Fruit fly (Drosophila melanogaster): ENCODE results near the gene CG46306.

CG46306 gene

dm6 chrX:16836805-16837333 is 1.5 kb upstream of the CG46306 start (continued):
- TF ChIP-seq run (tag; optimal IDR thresholded peaks at IDR 0.05) (no peak), CG2678 (tag; optimal IDR thresholded peaks at IDR 0.05) (peak; percentile 25), sens (GFP tag) (peak; percentile 60), MTF-1 (GFP tag; optimal IDR thresholded peaks at IDR 0.05; ENCODE audit: borderline replicate concordance) (no peak), CG12391 (tag; optimal IDR thresholded peaks at IDR 0.05) (no peak), her (GFP tag; optimal IDR thresholded peaks at IDR 0.05) (no peak), CG7271 (tag; optimal IDR thresholded peaks at IDR 0.05) (no peak), Dek (tag; optimal IDR thresholded peaks at IDR 0.05) (no peak), Side (GFP tag; optimal IDR thresholded peaks at IDR 0.05) (no peak), NK7.1 (GFP tag; optimal IDR thresholded peaks at IDR 0.05) (no peak), CG30403 (GFP tag; optimal IDR thresholded peaks at IDR 0.05) (no peak), Elba2 (GFP tag; optimal IDR thresholded peaks at IDR 0.05) (no peak), CG13775 (GFP tag; optimal IDR thresholded peaks at IDR 0.05) (no peak)

dm6 chrX:16836091-16836799 is 925 bp upstream of the CG46306 start:
- peak; percentile 17 for TF ChIP-seq MTF-1 (GFP tag; optimal IDR thresholded peaks at IDR 0.05; ENCODE audit: borderline replicate concordance)
- TF ChIP-seq hbn (GFP tag; IDR thresholded peaks at IDR 0.05; ENCODE audit: partially characterized antibody): no peak
- TF ChIP-seq CG3281 (GFP tag; optimal IDR thresholded peaks at IDR 0.05): peak; percentile 8
- TF ChIP-seq Ets65A (GFP tag): no peak
- no peak for TF ChIP-seq Gsc (GFP tag; IDR thresholded peaks at IDR 0.05)
- no peak for TF ChIP-seq CG16779 (GFP tag; IDR thresholded peaks at IDR 0.05)
- peak; percentile 34; the same call in 1 of the 2 replicates for TF ChIP-seq CG32532 (GFP tag; IDR thresholded peaks at IDR 0.05)
- TF ChIP-seq trh (GFP tag; optimal IDR thresholded peaks at IDR 0.05): no peak
- no peak for TF ChIP-seq CG10462 (GFP tag; optimal IDR thresholded peaks at IDR 0.05)
- TF ChIP-seq sisA (GFP tag; IDR thresholded peaks at IDR 0.05): no peak
- TF ChIP-seq pan (optimal IDR thresholded peaks at IDR 0.05): no peak
- no peak for TF ChIP-seq pan (GFP tag; optimal IDR thresholded peaks at IDR 0.05 in 1 of 2, IDR thresholded peaks at IDR 0.05 in 1 of 2)
- TF ChIP-seq Trl (optimal IDR thresholded peaks at IDR 0.05): peak; percentile 52 to 64
- TF ChIP-seq Trl (GFP tag; optimal IDR thresholded peaks at IDR 0.05): no peak
- peak; percentile 36 for TF ChIP-seq Med (GFP tag)
- TF ChIP-seq Camta (GFP tag; optimal IDR thresholded peaks at IDR 0.05): no peak
- no peak for TF ChIP-seq psq (GFP tag; optimal IDR thresholded peaks at IDR 0.05)
- no peak for TF ChIP-seq h (optimal IDR thresholded peaks at IDR 0.05)
- TF ChIP-seq Max (GFP tag; optimal IDR thresholded peaks at IDR 0.05): no peak
- peak; percentile 93 for TF ChIP-seq CG3995 (GFP tag; optimal IDR thresholded peaks at IDR 0.05)
- no peak for TF ChIP-seq salm (tag; optimal IDR thresholded peaks at IDR 0.05)
- no peak for TF ChIP-seq CG4328 (GFP tag; optimal IDR thresholded peaks at IDR 0.05)
- TF ChIP-seq Sin3A (optimal IDR thresholded peaks at IDR 0.05): no peak
- TF ChIP-seq CG15696 (tag; optimal IDR thresholded peaks at IDR 0.05): no peak
- TF ChIP-seq CG15479 (GFP tag; optimal IDR thresholded peaks at IDR 0.05): peak; percentile 15
- peak; percentile 84; the same call in 2 of the 4 replicates for TF ChIP-seq chinmo (GFP tag; IDR thresholded peaks at IDR 0.05; ENCODE audit: partially characterized antibody)
- no peak for TF ChIP-seq ham (GFP tag; IDR thresholded peaks at IDR 0.05)
- peak; percentile 89 for TF ChIP-seq CG15514 (GFP tag; optimal IDR thresholded peaks at IDR 0.05)
- no peak for TF ChIP-seq Chrac-16 (GFP tag; optimal IDR thresholded peaks at IDR 0.05)
- no peak for TF ChIP-seq CG2120 (GFP tag; optimal IDR thresholded peaks at IDR 0.05)
- peak; percentile 2 for TF ChIP-seq CG18599 (GFP tag; optimal IDR thresholded peaks at IDR 0.05)
- peak; percentile 45 for TF ChIP-seq CG34376 (GFP tag; optimal IDR thresholded peaks at IDR 0.05)
- no peak for TF ChIP-seq jumu (GFP tag; optimal IDR thresholded peaks at IDR 0.05)
- peak; percentile 8 for TF ChIP-seq cg (GFP tag; optimal IDR thresholded peaks at IDR 0.05)
- no peak for TF ChIP-seq CG7357 (GFP tag; IDR thresholded peaks at IDR 0.05)
- peak; percentile 39; the same call in 1 of the 2 replicates for TF ChIP-seq Adf1 (GFP tag; IDR thresholded peaks at IDR 0.05)
- no peak for TF ChIP-seq CG5180 (GFP tag; optimal IDR thresholded peaks at IDR 0.05)
- no peak for TF ChIP-seq Lpt (GFP tag; optimal IDR thresholded peaks at IDR 0.05)

Measured in whole organism, embryonic.